Fruit fly (Drosophila melanogaster) Kc167 (cell line): ENCODE data around the gene Itgbn.

ENCODE experiments used
- Myc ChIP-seq: fragments of >200 bp; optimal IDR thresholded peaks from 2 replicates; lab custom pipeline; 2017; ENCODE audit warnings: missing external identifiers
- h ChIP-seq: fragments of >200 bp; optimal IDR thresholded peaks from 3 replicates; lab custom pipeline; 2018; ENCODE audit warnings: missing external identifiers
- insv ChIP-seq: fragments of >200 bp; optimal IDR thresholded peaks from 3 replicates; lab custom pipeline; 2018; ENCODE audit warnings: missing external identifiers
- psq ChIP-seq: fragments of >200 bp; optimal IDR thresholded peaks from 2 replicates; lab custom pipeline; 2017; ENCODE audit warnings: missing external identifiers

dm6 chr2L:21018644-21019043 is 34.2 kb upstream of the Itgbn start:
- TF ChIP-seq psq (lab: Kevin White, UChicago) (no peak), h (lab: Kevin White, UChicago) (no peak), insv (lab: Kevin White, UChicago) (no peak), Myc (lab: Kevin White, UChicago) (no peak)
